Worm (Caenorhabditis elegans) whole organism, late embryonic: Measurements from ENCODE around the gene sri-71.
"Not testable (repeated sequence)": the region's sequence is repeated elsewhere in the genome, so short reads cannot be mapped to it uniquely, and the experiment has no call there.

ENCODE experiments used
- K02D7.2 ChIP-seq: sonication (generic microtip); optimal IDR thresholded peaks from 2 replicates; lab custom pipeline; 2017; ENCODE audit warnings: mild to moderate bottlenecking, missing genetic modification characterization, missing compliant biosample characterization
- K09A11.1 ChIP-seq: sonication (generic microtip); optimal IDR thresholded peaks from 2 replicates; lab custom pipeline; 2017; ENCODE audit warnings: antibody characterized with exemption, mild to moderate bottlenecking, missing genetic modification characterization, missing compliant biosample characterization; ENCODE audit not compliant: insufficient read depth
- T23F11.4 ChIP-seq: fragments of 200-800 bp; sonication (Bioruptor generic); optimal IDR thresholded peaks from 2 replicates; lab custom pipeline; 2018; ENCODE audit warnings: mild to moderate bottlenecking, missing genetic modification characterization, missing compliant biosample characterization
- Y22D7AL.16 ChIP-seq: sonication (generic microtip); optimal IDR thresholded peaks from 2 replicates; lab custom pipeline; 2016; ENCODE audit warnings: missing genetic modification characterization, missing compliant biosample characterization
- ceh-18 ChIP-seq: sonication (generic microtip); optimal IDR thresholded peaks from 2 replicates; lab custom pipeline; 2016; ENCODE audit warnings: missing genetic modification characterization, missing compliant biosample characterization
- ceh-2 ChIP-seq: sonication (generic microtip); optimal IDR thresholded peaks from 2 replicates; lab custom pipeline; 2016; ENCODE audit warnings: missing genotype, missing genetic modification characterization, missing compliant biosample characterization
- ceh-22 ChIP-seq: sonication (generic microtip); optimal IDR thresholded peaks from 2 replicates; lab custom pipeline; 2017; ENCODE audit warnings: missing biosample characterization, missing genetic modification characterization
- ceh-24 ChIP-seq: sonication (generic microtip); optimal IDR thresholded peaks from 2 replicates; lab custom pipeline; 2016; ENCODE audit warnings: mild to moderate bottlenecking, missing genetic modification characterization, missing compliant biosample characterization
- ceh-30 ChIP-seq: fragments of 150-350 bp; optimal IDR thresholded peaks from 2 replicates; lab custom pipeline; 2014; ENCODE audit warnings: missing biosample characterization, missing genetic modification characterization
- ceh-31 ChIP-seq: sonication (generic microtip); optimal IDR thresholded peaks from 2 replicates; lab custom pipeline; 2016; ENCODE audit warnings: missing genetic modification characterization, missing compliant biosample characterization
- ceh-45 ChIP-seq: fragments of 200-800 bp; sonication (Bioruptor generic); IDR thresholded peaks from 2 replicates; pipeline ENCODE4 v1.3.6; 2022; ENCODE audit warnings: missing genetic modification reagents, missing genetic modification characterization, missing compliant biosample characterization
- ceh-6 ChIP-seq: fragments of 200-800 bp; sonication (Bioruptor generic); optimal IDR thresholded peaks from 2 replicates; lab custom pipeline; 2018; ENCODE audit warnings: mild to moderate bottlenecking, missing genetic modification characterization, missing compliant biosample characterization
- che-1 ChIP-seq: sonication (generic microtip); optimal IDR thresholded peaks from 2 replicates; lab custom pipeline; 2016; ENCODE audit warnings: mild to moderate bottlenecking, missing genetic modification characterization, missing compliant biosample characterization
- dmd-4 ChIP-seq: sonication (generic microtip); optimal IDR thresholded peaks from 2 replicates; lab custom pipeline; 2016; ENCODE audit warnings: borderline replicate concordance, missing genetic modification characterization, missing compliant biosample characterization
- dve-1 ChIP-seq: sonication (generic microtip); optimal IDR thresholded peaks from 2 replicates; lab custom pipeline; 2017; ENCODE audit warnings: antibody characterized with exemption, mild to moderate bottlenecking, missing genetic modification characterization, missing compliant biosample characterization
- elt-2 ChIP-seq: sonication (generic microtip); optimal IDR thresholded peaks from 2 replicates; lab custom pipeline; 2016; ENCODE audit warnings: missing genetic modification reagents, missing genetic modification characterization, missing compliant biosample characterization
- ets-4 ChIP-seq: sonication (generic microtip); optimal IDR thresholded peaks from 2 replicates; lab custom pipeline; 2016; ENCODE audit warnings: missing genetic modification characterization, missing compliant biosample characterization
- eyg-1 ChIP-seq: sonication (generic microtip); optimal IDR thresholded peaks from 2 replicates; lab custom pipeline; 2016; ENCODE audit warnings: missing genotype, missing genetic modification characterization, missing compliant biosample characterization
- fkh-6 ChIP-seq: sonication (generic microtip); optimal IDR thresholded peaks from 2 replicates; lab custom pipeline; 2016; ENCODE audit warnings: missing genetic modification characterization, missing compliant biosample characterization
- gmeb-2 ChIP-seq: sonication (generic microtip); optimal IDR thresholded peaks from 2 replicates; lab custom pipeline; 2016; ENCODE audit warnings: missing genetic modification characterization, inconsistent platforms, missing compliant biosample characterization
- hlh-15 ChIP-seq: sonication (generic microtip); optimal IDR thresholded peaks from 2 replicates; lab custom pipeline; 2016; ENCODE audit warnings: missing genetic modification characterization, missing compliant biosample characterization
- hlh-8 ChIP-seq: sonication (generic microtip); optimal IDR thresholded peaks from 2 replicates; lab custom pipeline; 2016; ENCODE audit warnings: missing genotype, missing genetic modification characterization, missing compliant biosample characterization
- madf-2 ChIP-seq: sonication (generic microtip); optimal IDR thresholded peaks from 2 replicates; lab custom pipeline; 2017; ENCODE audit warnings: missing genetic modification characterization, missing compliant biosample characterization
- nfya-1 ChIP-seq: sonication (generic microtip); optimal IDR thresholded peaks from 2 replicates; lab custom pipeline; 2017; ENCODE audit warnings: missing genetic modification characterization, mild to moderate bottlenecking, missing compliant biosample characterization, antibody characterized with exemption, moderate library complexity
- npax-4 ChIP-seq: sonication (generic microtip); optimal IDR thresholded peaks from 2 replicates; lab custom pipeline; 2016; ENCODE audit warnings: missing genetic modification characterization, missing compliant biosample characterization
- pat-9 ChIP-seq: fragments of 200-800 bp; sonication (Bioruptor generic); optimal IDR thresholded peaks from 2 replicates; lab custom pipeline; 2018; ENCODE audit warnings: mild to moderate bottlenecking, missing genetic modification characterization, moderate library complexity, missing compliant biosample characterization
- pax-1 ChIP-seq: fragments of 150-350 bp; optimal IDR thresholded peaks from 2 replicates; lab custom pipeline; 2014; ENCODE audit warnings: missing biosample characterization, missing genetic modification characterization
- pha-4 ChIP-seq: fragments of 150-350 bp; optimal IDR thresholded peaks from 2 replicates; lab custom pipeline; 2018; ENCODE audit warnings: missing biosample characterization, missing genetic modification reagents, missing genetic modification characterization
- pros-1 ChIP-seq: fragments of 150-350 bp; optimal IDR thresholded peaks from 2 replicates; lab custom pipeline; 2014; ENCODE audit warnings: missing biosample characterization, missing genetic modification reagents, missing genetic modification characterization
- syd-9 ChIP-seq: sonication (generic microtip); optimal IDR thresholded peaks from 2 replicates; lab custom pipeline; 2016; ENCODE audit warnings: mild to moderate bottlenecking, missing genetic modification characterization, moderate library complexity, missing compliant biosample characterization
- ttx-3 ChIP-seq: sonication (generic microtip); optimal IDR thresholded peaks from 2 replicates; lab custom pipeline; 2016; ENCODE audit warnings: missing genetic modification reagents, missing genetic modification characterization, missing compliant biosample characterization
- unc-42 ChIP-seq: sonication (generic microtip); optimal IDR thresholded peaks from 2 replicates; lab custom pipeline; 2016; ENCODE audit warnings: missing genotype, missing genetic modification characterization, missing compliant biosample characterization

Gene sri-71

ce11 chrII:2622480-2622879 is 5.1 kb upstream of the sri-71 start, which contains the start of gene D2062.5 (continued):
- no peak for TF ChIP-seq hlh-8 (tag; lab: Kevin White, UChicago)
- TF ChIP-seq, all 69 proteins: peak for 0

ce11 chrII:2622936-2623452 is 4.6 kb upstream of the sri-71 start, which contains the start of gene D2062.4:
D2062.4 (plus strand) TSS chrII:2623402.
- not testable (repeated sequence) for TF ChIP-seq gmeb-2 (tag; lab: Kevin White, UChicago); pros-1 (tag; lab: Kevin White, UChicago); eyg-1

- TF ChIP-seq K02D7.2 (tag; lab: Kevin White, UChicago) (no peak), Y22D7AL.16 (tag; lab: Kevin White, UChicago) (no peak), T23F11.4 (no peak), npax-4 (tag; lab: Kevin White, UChicago) (no peak), pha-4 (no peak), pax-1 (tag; lab: Kevin White, UChicago) (no peak), K09A11.1 (no peak), ttx-3 (no peak), unc-42 (no peak), dve-1 (tag; lab: Kevin White, UChicago) (no peak), syd-9 (tag; lab: Kevin White, UChicago) (no peak), ceh-2 (tag; lab: Kevin White, UChicago) (no peak), ets-4 (tag; lab: Kevin White, UChicago) (no peak), ceh-22 (no peak)
Observed at ce11 chrII:2624792-2625191, 2.8 kb upstream of the sri-71 start, which contains the start of gene lgc-28. lgc-28 (plus strand) TSS chrII:2625092.

- no peak for TF ChIP-seq pax-1 (tag; lab: Kevin White, UChicago)
- no peak for TF ChIP-seq pha-4
- no peak for TF ChIP-seq ceh-18 (tag; lab: Kevin White, UChicago)
- TF ChIP-seq dmd-4 (tag; lab: Kevin White, UChicago) = no peak
- no peak for TF ChIP-seq Y22D7AL.16 (tag; lab: Kevin White, UChicago)
- TF ChIP-seq ets-4 (tag; lab: Kevin White, UChicago) = no peak
- TF ChIP-seq elt-2 (tag; lab: Kevin White, UChicago) = no peak
- TF ChIP-seq eyg-1 = no peak
- TF ChIP-seq npax-4 (tag; lab: Kevin White, UChicago) = no peak
- TF ChIP-seq ceh-45 (GFP tag; lab: Robert Waterston, UW) = no peak
- no peak for TF ChIP-seq ceh-6 (GFP tag; lab: Kevin White, UChicago)
- TF ChIP-seq che-1 (tag; lab: Kevin White, UChicago) = no peak
- TF ChIP-seq ttx-3 = no peak
- TF ChIP-seq nfya-1 (tag; lab: Kevin White, UChicago) = no peak
- TF ChIP-seq K02D7.2 (tag; lab: Kevin White, UChicago) = no peak
- no peak for TF ChIP-seq fkh-6
- no peak for TF ChIP-seq pat-9 (tag; lab: Kevin White, UChicago)
- TF ChIP-seq, all 69 proteins: peak for 0
Observed at ce11 chrII:2628401-2628800, 852 bp downstream of the sri-71 start.

- no peak for TF ChIP-seq madf-2 (tag; lab: Kevin White, UChicago)
- TF ChIP-seq ceh-24 = no peak
- TF ChIP-seq hlh-15 (tag; lab: Kevin White, UChicago) = no peak
- TF ChIP-seq gmeb-2 (tag; lab: Kevin White, UChicago) = no peak
- TF ChIP-seq dve-1 (tag; lab: Kevin White, UChicago) = no peak
- TF ChIP-seq ceh-30 = no peak
- no peak for TF ChIP-seq syd-9 (tag; lab: Kevin White, UChicago)
- no peak for TF ChIP-seq ceh-31 (tag; lab: Kevin White, UChicago)
- TF ChIP-seq K02D7.2 (tag; lab: Kevin White, UChicago) = no peak
Observed at ce11 chrII:2629270-2629669, 1.7 kb downstream of the sri-71 start, which contains the start of gene sri-37. sri-37 (plus strand) TSS chrII:2629570.
